Fruit fly (Drosophila melanogaster) S2 (cell line): ENCODE data around the gene CG4928.

Experiments used
- CG8478 ChIP-seq: fragments of >200 bp; optimal IDR thresholded peaks from 2 replicates; lab custom pipeline; 2018
- CTCF ChIP-seq, 2 experiments: fragments of >200 bp; optimal IDR thresholded peaks; 2 replicates each; lab custom pipeline; 2018

DNA sequence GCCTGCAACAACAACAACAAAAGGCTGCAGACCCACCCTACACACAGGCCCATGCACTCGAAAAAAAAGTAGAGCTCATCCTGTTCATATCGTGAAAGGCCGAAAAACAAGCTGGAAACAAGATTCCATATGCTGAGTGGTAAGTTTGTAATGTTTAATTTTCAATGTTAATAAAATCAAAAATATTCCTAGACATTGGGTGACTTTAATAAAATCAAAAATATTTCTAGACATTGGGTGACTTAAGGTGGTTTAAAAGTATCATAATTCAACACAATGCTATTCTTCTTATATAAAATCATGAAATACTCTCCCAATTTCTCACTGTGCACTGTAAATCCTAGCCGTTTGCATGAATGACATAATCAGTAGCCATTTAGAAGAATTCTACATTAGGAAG is 33.0 kb upstream of the CG4928 start:
- TF ChIP-seq CTCF (optimal IDR thresholded peaks at IDR 0.05; lab: Kevin White, UChicago) (no peak), CG8478 (no peak)
